ENCODE assay signal across 1 worm cellular context in genomic region chrV:9293359-9293758, ce11.
A peak's percentile ranks its signal among the peaks of the same experiment; 100 is the strongest.
TF ChIP-seq lines count a peak whose summit lies in the region.

No protein-coding gene starts in this region.

TF ChIP-seq in whole organism, late embryonic, 69 proteins besides CTCF, POLR2A, EP300 and RAD21 (continued from another document):
- TF ChIP-seq ahr-1 (tag; optimal IDR thresholded peaks at IDR 0.05; lab: Kevin White, UChicago) (no peak), tbx-2 (tag; optimal IDR thresholded peaks at IDR 0.05; lab: Kevin White, UChicago) (peak; percentile 42), pros-1 (tag; optimal IDR thresholded peaks at IDR 0.05; lab: Kevin White, UChicago) (no peak)
TF ChIP-seq in whole organism, late embryonic: peak in this region for 12.
